Fruit fly (Drosophila melanogaster) Kc167 (cell line): ENCODE data around the gene CG8128.

Source experiments
- Myc ChIP-seq: fragments of >200 bp; optimal IDR thresholded peaks from 2 replicates; lab custom pipeline; 2017; ENCODE audit warnings: missing external identifiers
- Sin3A ChIP-seq: fragments of >200 bp; optimal IDR thresholded peaks from 2 replicates; lab custom pipeline; 2018; ENCODE audit warnings: missing external identifiers
- h ChIP-seq: fragments of >200 bp; optimal IDR thresholded peaks from 3 replicates; lab custom pipeline; 2018; ENCODE audit warnings: missing external identifiers
- insv ChIP-seq: fragments of >200 bp; optimal IDR thresholded peaks from 3 replicates; lab custom pipeline; 2018; ENCODE audit warnings: missing external identifiers
- psq ChIP-seq: fragments of >200 bp; optimal IDR thresholded peaks from 2 replicates; lab custom pipeline; 2017; ENCODE audit warnings: missing external identifiers
- ttk ChIP-seq: sonication (Bioruptor generic); optimal IDR thresholded peaks from 2 replicates; lab custom pipeline; 2017; ENCODE audit warnings: missing external identifiers

CG8128 gene

DNA sequence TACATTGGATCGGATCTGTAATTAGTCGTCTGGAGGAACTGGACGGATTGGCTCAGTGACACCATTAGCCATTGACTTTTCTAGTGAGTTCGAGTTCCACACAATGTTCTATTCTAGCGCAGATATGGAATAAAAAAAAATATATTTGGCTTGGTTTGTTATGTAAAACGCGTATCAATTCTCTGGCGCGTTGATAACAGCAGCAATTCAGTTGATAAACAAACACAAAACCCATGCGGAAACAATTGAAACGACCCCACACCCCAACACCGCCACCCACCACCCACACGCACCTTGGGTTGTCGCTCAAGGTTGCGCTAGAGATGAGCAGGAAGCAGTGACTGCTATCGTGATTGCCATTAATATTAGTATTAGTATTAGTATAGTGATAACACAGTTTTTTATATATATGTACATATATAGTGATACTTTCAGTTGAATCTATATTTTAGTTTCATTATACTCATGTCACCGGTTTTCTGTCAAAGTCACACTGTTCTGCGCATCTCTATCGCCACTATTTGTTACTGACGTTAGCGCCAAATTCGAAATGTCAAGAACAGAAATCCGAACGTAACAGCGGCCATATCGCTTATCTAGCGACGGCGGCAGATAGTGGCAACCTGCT, 401 bp downstream of the CG8128 start:
- TF ChIP-seq ttk (lab: Kevin White, UChicago) (no peak), Myc (lab: Kevin White, UChicago) (no peak), psq (lab: Kevin White, UChicago) (no peak), Sin3A (lab: Kevin White, UChicago) (no peak), h (no peak), insv (no peak)

DNA sequence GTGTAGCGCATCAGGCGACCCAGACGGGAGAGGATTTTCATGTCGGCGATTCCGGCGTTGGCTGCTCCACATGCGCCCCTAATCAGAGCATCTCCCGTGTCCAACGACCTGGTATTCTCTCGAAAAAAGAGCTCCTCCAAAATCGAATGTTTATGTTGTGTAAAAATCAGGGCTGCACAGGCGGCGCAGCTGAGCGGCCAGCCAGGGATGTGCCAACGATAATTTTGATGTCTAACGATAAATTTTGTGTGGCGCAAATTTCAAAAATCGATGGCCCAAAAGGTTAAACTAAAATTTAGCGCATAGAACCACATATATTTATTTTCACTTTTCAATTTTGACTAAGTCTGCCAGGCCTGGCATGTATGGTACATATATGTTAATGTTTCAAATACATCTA, 3.8 kb downstream of the CG8128 start, which contains the start of gene CG9240:
Gene CG9240, minus strand, starts transcription at position 213 of the 400 bp plus-strand sequence.
- TF ChIP-seq h (no peak), ttk (lab: Kevin White, UChicago) (no peak), insv (no peak), Sin3A (lab: Kevin White, UChicago) (no peak), Myc (lab: Kevin White, UChicago) (no peak), psq (lab: Kevin White, UChicago) (no peak)

DNA sequence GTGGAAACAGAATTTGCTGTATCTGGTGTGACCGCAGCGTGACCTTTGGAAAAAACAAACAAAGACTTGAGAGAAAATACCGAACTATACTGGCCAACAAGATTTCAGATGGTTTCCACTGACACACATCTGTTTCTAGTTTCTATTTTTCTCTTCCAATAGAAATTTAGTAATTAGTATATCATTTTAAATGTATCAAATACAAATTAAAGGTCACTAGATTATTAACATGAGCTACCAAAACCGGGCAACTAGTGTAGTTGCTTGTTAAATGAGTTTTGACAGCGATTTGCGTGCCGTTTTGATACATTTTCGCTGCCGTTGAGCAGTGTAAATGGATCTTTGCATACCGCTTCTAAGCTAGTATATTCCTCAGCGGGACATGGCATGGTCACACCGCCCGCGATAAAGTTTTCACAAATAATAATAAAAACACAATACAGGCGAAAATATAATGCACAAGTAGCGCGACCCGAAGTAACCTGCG, 6.5 kb downstream of the CG8128 start, which contains the start of the genes Pis and Hap40:
Gene Pis, minus strand, starts transcription at position 51 of the 487 bp plus-strand sequence.
Gene Hap40, plus strand, starts transcription at position 406 of the 487 bp plus-strand sequence.
- no peak for TF ChIP-seq Myc (lab: Kevin White, UChicago)
- no peak for TF ChIP-seq ttk (lab: Kevin White, UChicago)
- TF ChIP-seq insv = no peak
- TF ChIP-seq h = no peak
- no peak for TF ChIP-seq psq (lab: Kevin White, UChicago)
- no peak for TF ChIP-seq Sin3A (lab: Kevin White, UChicago)

DNA sequence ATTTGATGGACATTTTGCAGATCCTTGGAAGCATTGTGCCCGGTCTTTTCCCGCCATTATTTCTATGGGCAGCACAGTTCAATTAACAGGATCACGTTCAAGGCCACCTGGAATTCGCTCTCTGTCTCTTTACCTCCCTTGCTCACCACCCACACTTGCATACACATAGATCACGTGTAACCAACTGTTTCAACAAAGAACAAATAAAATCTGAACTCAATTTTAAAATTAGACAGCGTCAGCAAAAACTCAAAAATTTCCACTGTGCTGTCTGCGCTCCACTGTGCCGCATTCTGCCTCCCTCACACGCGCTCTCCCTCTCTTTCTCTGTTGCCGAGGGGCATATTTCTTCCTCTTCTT, 12.3 kb downstream of the CG8128 start:
- TF ChIP-seq Sin3A (lab: Kevin White, UChicago) (no peak), psq (lab: Kevin White, UChicago) (no peak)

DNA sequence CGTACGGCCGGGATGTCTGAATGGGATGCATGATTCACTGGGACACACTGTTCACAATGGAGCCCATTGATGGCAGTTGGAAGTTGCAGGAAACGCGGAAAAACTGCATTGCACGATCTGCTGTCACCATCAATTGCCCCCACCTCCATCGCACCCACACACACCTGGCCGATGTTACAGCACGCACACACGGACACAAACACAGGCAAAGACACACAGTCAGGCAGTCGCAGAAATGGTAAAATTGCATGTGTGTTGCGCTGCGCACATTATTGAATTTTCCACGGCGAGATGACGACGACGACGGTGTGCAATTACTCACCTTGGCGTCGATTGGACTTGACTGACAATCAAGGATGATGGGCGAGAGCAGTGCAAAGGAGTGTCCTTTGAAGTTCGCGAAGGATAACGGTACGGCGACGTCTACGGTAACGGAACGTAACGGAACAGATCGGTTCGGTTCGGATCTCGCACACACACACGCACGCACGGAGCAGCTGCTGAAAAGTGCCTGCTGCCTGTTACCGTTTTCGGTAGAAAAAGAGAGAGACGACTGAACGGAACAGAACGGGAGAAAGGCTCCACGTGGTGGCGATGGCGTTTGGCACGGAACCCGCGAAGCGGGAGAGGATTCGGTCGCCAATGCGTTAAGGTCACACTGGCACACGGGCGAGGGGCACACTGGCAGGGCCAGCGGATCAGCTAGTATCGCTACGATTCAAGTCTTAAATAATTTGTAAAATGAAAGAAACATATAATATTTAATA, 12.9 kb downstream of the CG8128 start, which contains the start of the genes CG9281 and CG15601:
Gene CG9281, minus strand, starts transcription at position 556 of the 767 bp plus-strand sequence.
Gene CG15601, plus strand, starts transcription at position 664 of the 767 bp plus-strand sequence.
- TF ChIP-seq h = no peak
- no peak for TF ChIP-seq Sin3A (lab: Kevin White, UChicago)
- no peak for TF ChIP-seq psq (lab: Kevin White, UChicago)
- TF ChIP-seq ttk (lab: Kevin White, UChicago) = no peak
- no peak for TF ChIP-seq insv
- no peak for TF ChIP-seq Myc (lab: Kevin White, UChicago)

DNA sequence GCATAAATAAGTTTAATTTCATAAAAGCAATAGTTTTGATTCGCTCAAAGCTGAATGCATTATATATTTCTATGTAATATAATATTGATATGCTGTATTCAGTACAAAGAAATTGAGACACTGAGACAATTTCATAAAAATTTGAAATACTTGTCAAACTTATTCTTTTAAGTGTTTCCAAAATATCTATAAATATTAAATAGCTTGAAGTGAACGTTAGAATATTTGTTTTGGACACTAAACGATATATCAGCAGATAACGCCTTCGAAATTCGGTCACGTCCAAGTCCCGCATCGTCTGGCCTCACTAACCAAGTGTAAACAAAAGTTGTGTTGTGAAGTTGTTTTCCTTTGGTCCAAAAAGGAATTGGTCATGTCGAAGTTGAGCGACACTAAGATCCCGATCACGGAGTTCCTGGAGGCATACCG, 13.5 kb downstream of the CG8128 start:
- TF ChIP-seq psq (lab: Kevin White, UChicago) (no peak), h (no peak), Sin3A (lab: Kevin White, UChicago) (no peak), insv (no peak), Myc (lab: Kevin White, UChicago) (no peak), ttk (lab: Kevin White, UChicago) (no peak)

DNA sequence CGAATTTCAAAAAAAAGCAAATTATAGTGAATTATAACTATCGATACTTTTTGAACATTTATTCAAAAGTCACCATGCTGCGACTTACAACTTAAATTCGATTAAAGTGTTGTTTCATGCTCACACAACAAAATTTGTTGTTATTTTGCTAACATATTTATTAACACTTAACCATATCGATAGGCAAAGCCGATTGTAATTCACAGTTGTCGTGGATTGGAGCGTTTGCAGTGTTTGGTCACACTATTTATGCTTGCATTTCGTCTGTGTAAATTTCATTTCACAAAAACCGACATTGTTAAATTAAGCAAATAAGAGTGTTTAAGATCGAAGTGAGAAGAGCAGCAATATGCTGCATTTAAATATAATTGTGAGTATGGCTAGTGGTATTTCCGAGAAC, 15.1 kb downstream of the CG8128 start, which contains the start of gene HUWE1:
Gene HUWE1, plus strand, starts transcription at position 220 of the 400 bp plus-strand sequence.
- TF ChIP-seq h (no peak), ttk (lab: Kevin White, UChicago) (no peak), Sin3A (lab: Kevin White, UChicago) (no peak), insv (no peak), Myc (lab: Kevin White, UChicago) (no peak), psq (lab: Kevin White, UChicago) (no peak)

DNA sequence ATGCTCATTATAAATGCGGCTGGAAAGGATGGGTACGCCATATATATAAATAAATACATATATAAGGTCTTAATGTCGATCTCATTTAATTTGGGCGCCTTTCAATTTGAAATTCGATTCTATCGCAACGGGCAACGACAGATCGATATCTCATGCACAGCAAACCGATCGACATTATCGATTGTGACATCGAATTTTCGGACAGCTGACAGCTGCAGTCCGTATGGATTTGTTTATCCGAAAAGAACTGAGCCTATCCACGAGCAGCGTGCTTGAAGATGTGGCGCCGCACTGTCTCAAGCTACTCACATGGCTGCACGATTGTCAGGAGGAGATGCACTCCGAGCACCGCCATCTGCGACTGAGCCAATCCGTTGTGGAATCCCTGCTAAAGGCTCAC, 34.7 kb downstream of the CG8128 start, which contains the start of gene CG8191:
Gene CG8191, plus strand, starts transcription at position 211 of the 400 bp plus-strand sequence.
- no peak for TF ChIP-seq Myc (lab: Kevin White, UChicago)
- TF ChIP-seq psq (lab: Kevin White, UChicago) = no peak
- TF ChIP-seq ttk (lab: Kevin White, UChicago) = no peak
- no peak for TF ChIP-seq h
- TF ChIP-seq Sin3A (lab: Kevin White, UChicago) = no peak
- no peak for TF ChIP-seq insv

DNA sequence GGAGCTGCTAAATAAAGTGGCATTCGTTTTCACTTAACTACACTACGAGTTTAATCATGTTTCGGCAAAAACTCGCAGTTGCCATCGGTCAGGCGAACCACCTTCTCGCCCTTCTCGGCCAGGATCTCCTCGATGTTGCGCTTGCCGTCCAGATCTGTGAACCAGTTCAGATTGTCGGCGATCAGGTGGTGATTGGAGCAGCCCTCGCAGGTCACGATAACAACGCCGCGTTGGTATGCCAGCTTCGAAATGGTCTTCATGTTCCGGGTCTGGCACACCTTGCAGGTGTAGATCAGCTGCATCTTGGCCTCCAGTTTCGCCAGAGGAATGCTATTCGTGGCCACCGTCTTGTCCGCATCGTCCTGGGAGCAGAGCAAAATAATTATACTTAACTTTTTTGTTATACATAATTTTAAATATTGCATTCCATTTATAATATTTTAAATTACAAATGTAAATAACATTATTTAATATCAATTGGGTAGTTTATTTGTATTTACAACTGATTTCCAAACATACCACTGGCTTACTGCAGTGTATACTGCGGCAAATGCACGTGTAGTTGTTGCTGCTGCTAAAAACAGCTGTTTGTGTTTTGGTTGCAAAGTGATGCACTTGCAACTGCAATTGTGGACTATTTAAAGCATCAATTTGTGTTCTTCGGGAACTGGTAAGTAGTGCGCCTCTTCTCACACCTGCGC, 36.0 kb downstream of the CG8128 start:
- TF ChIP-seq Sin3A (lab: Kevin White, UChicago) (no peak), psq (lab: Kevin White, UChicago) (no peak), h (no peak), Myc (lab: Kevin White, UChicago) (no peak), ttk (lab: Kevin White, UChicago) (no peak), insv (no peak)

DNA sequence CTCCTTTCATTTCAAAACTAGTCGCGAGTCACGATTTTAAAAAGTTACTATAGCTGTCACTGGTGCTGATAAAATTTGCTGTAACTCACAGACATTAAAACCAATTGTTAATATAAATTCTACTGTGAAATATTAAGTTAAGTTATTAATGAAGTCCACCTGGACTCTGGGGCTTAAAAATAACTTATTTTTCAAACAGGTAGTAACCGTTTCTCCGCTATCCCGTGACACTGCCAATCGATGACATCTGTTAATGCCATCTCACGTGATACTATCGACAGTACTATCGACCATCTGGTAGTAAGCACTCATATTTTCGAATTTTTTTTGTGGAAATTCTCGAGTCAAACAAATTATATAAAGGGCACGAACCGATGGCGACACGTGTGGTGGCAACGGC, 36.7 kb downstream of the CG8128 start, which contains the start of the genes CG12379 and MagR:
Gene CG12379, minus strand, starts transcription at position 2 of the 400 bp plus-strand sequence.
Gene MagR, plus strand, starts transcription at position 276 of the 400 bp plus-strand sequence.
- TF ChIP-seq insv (no peak), psq (lab: Kevin White, UChicago) (no peak), ttk (lab: Kevin White, UChicago) (no peak), Myc (lab: Kevin White, UChicago) (no peak), h (no peak), Sin3A (lab: Kevin White, UChicago) (no peak)

DNA sequence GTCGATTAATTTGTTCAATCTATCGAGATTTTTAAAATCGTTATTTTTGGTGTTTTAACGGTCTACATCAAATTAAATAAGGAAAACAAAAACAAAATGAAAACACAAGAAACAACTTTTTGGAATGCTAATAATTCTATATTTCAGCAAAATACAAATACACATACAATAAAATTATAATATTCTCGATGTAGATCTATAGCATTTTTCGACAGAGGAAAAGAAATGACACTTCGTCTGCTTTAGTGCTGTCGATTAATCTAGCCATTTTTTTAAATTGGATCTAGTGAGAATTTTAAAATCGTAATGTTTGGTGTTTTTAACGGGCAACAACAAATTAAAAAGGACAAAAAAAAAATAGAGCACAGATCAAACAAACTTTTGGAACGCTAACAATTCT, 39.8 kb downstream of the CG8128 start, which contains the start of gene Arp6:
Gene Arp6, minus strand, starts transcription at position 11 of the 400 bp plus-strand sequence.
- TF ChIP-seq insv = no peak
- TF ChIP-seq Sin3A (lab: Kevin White, UChicago) = no peak
- no peak for TF ChIP-seq ttk (lab: Kevin White, UChicago)
- TF ChIP-seq Myc (lab: Kevin White, UChicago) = no peak
